Worm (Caenorhabditis elegans) whole organism, late embryonic: ENCODE results near the gene C06E1.7.

Experiments used
- F13H6.1 ChIP-seq: sonication (generic microtip); optimal IDR thresholded peaks from 2 replicates; lab custom pipeline; 2016; ENCODE audit warnings: missing genetic modification characterization, missing compliant biosample characterization
- K09A11.1 ChIP-seq: sonication (generic microtip); optimal IDR thresholded peaks from 2 replicates; lab custom pipeline; 2017; ENCODE audit warnings: antibody characterized with exemption, mild to moderate bottlenecking, missing genetic modification characterization, missing compliant biosample characterization; ENCODE audit not compliant: insufficient read depth
- T23F11.4 ChIP-seq: fragments of 200-800 bp; sonication (Bioruptor generic); optimal IDR thresholded peaks from 2 replicates; lab custom pipeline; 2018; ENCODE audit warnings: mild to moderate bottlenecking, missing genetic modification characterization, missing compliant biosample characterization
- Y22D7AL.16 ChIP-seq: sonication (generic microtip); optimal IDR thresholded peaks from 2 replicates; lab custom pipeline; 2016; ENCODE audit warnings: missing genetic modification characterization, missing compliant biosample characterization
- ceh-18 ChIP-seq: sonication (generic microtip); optimal IDR thresholded peaks from 2 replicates; lab custom pipeline; 2016; ENCODE audit warnings: missing genetic modification characterization, missing compliant biosample characterization
- ceh-19 ChIP-seq: fragments of 200-800 bp; sonication (Bioruptor generic); optimal IDR thresholded peaks from 2 replicates; lab custom pipeline; 2018; ENCODE audit warnings: mild to moderate bottlenecking, missing genetic modification characterization, missing compliant biosample characterization
- ceh-6 ChIP-seq: fragments of 200-800 bp; sonication (Bioruptor generic); optimal IDR thresholded peaks from 2 replicates; lab custom pipeline; 2018; ENCODE audit warnings: mild to moderate bottlenecking, missing genetic modification characterization, missing compliant biosample characterization
- elt-2 ChIP-seq: sonication (generic microtip); optimal IDR thresholded peaks from 2 replicates; lab custom pipeline; 2016; ENCODE audit warnings: missing genetic modification reagents, missing genetic modification characterization, missing compliant biosample characterization
- elt-4 ChIP-seq: sonication (generic microtip); optimal IDR thresholded peaks from 2 replicates; lab custom pipeline; 2016; ENCODE audit warnings: missing genetic modification characterization, missing compliant biosample characterization
- ets-4 ChIP-seq: sonication (generic microtip); optimal IDR thresholded peaks from 2 replicates; lab custom pipeline; 2016; ENCODE audit warnings: missing genetic modification characterization, missing compliant biosample characterization
- eyg-1 ChIP-seq: sonication (generic microtip); optimal IDR thresholded peaks from 2 replicates; lab custom pipeline; 2016; ENCODE audit warnings: missing genotype, missing genetic modification characterization, missing compliant biosample characterization
- fkh-10 ChIP-seq: fragments of 150-350 bp; optimal IDR thresholded peaks from 2 replicates; lab custom pipeline; 2014; ENCODE audit warnings: missing biosample characterization, missing genetic modification reagents, missing genetic modification characterization
- hlh-30 ChIP-seq: sonication (generic microtip); optimal IDR thresholded peaks from 2 replicates; lab custom pipeline; 2017; ENCODE audit warnings: antibody characterized with exemption, missing genetic modification characterization, missing compliant biosample characterization; ENCODE audit not compliant: insufficient read depth
- mec-3 ChIP-seq: sonication (generic microtip); optimal IDR thresholded peaks from 2 replicates; lab custom pipeline; 2016; ENCODE audit warnings: borderline replicate concordance, missing genetic modification characterization, missing compliant biosample characterization
- rnt-1 ChIP-seq: sonication (generic microtip); optimal IDR thresholded peaks from 2 replicates; lab custom pipeline; 2016; ENCODE audit warnings: missing genetic modification characterization, missing compliant biosample characterization
- sox-2 ChIP-seq: fragments of 200-800 bp; sonication (Bioruptor generic); IDR thresholded peaks from 2 replicates; pipeline ENCODE4 v1.3.6; 2022; ENCODE audit warnings: missing genetic modification reagents, missing genetic modification characterization, missing compliant biosample characterization
- syd-9 ChIP-seq: sonication (generic microtip); optimal IDR thresholded peaks from 2 replicates; lab custom pipeline; 2016; ENCODE audit warnings: mild to moderate bottlenecking, missing genetic modification characterization, moderate library complexity, missing compliant biosample characterization
- tbx-2 ChIP-seq: sonication (generic microtip); optimal IDR thresholded peaks from 2 replicates; lab custom pipeline; 2016; ENCODE audit warnings: missing genetic modification characterization, missing compliant biosample characterization
- unc-3 ChIP-seq, 2 experiments: fragments of 200-800 bp in 1 of 2; sonication (Bioruptor generic) in 1 of 2; sonication (generic microtip) in 1 of 2; conservative IDR thresholded peaks in 1 of 2; optimal IDR thresholded peaks in 1 of 2; 2 replicates each; pipeline versions ENCODE4 v1.3.6 to Lab custom; 2016 to 2022; ENCODE audit warnings: missing compliant biosample characterization in 2 of 2, missing genetic modification characterization in 2 of 2, missing genetic modification reagents in 1 of 2
- unc-42 ChIP-seq: sonication (generic microtip); optimal IDR thresholded peaks from 2 replicates; lab custom pipeline; 2016; ENCODE audit warnings: missing genotype, missing genetic modification characterization, missing compliant biosample characterization

Gene C06E1.7

DNA sequence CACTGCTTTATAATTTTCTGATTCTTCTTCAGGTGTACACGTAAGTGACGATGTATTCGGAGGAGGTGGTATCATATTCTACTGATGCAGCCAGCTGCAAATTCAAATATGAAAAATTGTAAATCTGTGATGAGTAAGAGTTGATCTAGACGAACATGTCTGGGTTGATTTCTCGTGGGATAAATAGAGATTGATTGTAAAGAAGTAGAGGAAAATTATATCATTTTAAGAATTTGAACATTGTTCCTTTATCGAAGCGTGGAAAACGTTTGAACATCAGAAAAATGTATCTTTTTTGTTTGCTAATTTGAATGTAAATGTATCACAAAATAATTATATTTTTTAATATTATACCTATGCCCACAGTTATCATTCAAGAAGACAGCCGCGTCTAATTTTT lies 48.0 kb downstream of the C06E1.7 start, which contains the start of gene ZC21.6:
Gene ZC21.6, minus strand, starts transcription at position 101 of the 400 bp plus-strand sequence.
- TF ChIP-seq hlh-30 (no peak), K09A11.1 (tag; lab: Kevin White, UChicago) (no peak), sox-2 (GFP tag; lab: Robert Waterston, UW) (no peak), fkh-10 (GFP tag; lab: Kevin White, UChicago) (no peak), rnt-1 (no peak), ceh-19 (GFP tag; lab: Kevin White, UChicago) (no peak), eyg-1 (tag; lab: Kevin White, UChicago) (no peak), T23F11.4 (GFP tag; lab: Kevin White, UChicago) (no peak), Y22D7AL.16 (tag; lab: Kevin White, UChicago) (no peak), tbx-2 (tag; lab: Kevin White, UChicago) (no peak), syd-9 (tag; lab: Kevin White, UChicago) (no peak), ets-4 (tag; lab: Kevin White, UChicago) (no peak), unc-3 (GFP tag; conservative IDR thresholded peaks at IDR 0.05; lab: Robert Waterston, UW) (no peak), unc-3 (tag; optimal IDR thresholded peaks at IDR 0.05; lab: Kevin White, UChicago) (no peak), unc-42 (tag; lab: Kevin White, UChicago) (no peak), F13H6.1 (tag; lab: Kevin White, UChicago) (no peak), elt-2 (no peak), ceh-18 (no peak), ceh-6 (GFP tag; lab: Kevin White, UChicago) (no peak), elt-4 (no peak), mec-3 (no peak)
